Fruit fly (Drosophila melanogaster) whole organism, prepupa: ENCODE data around the gene Ugt37A2.

ENCODE experiments used
- Blimp-1 ChIP-seq: fragments of 200-800 bp; sonication (Bioruptor generic); optimal IDR thresholded peaks from 3 replicates; lab custom pipeline; 2017; ENCODE audit warnings: missing biosample characterization, missing genetic modification characterization, mild to moderate bottlenecking, moderate library complexity, missing genetic modification reagents
- CG10669 ChIP-seq: fragments of 200-800 bp; sonication (Bioruptor generic); optimal IDR thresholded peaks from 3 replicates; lab custom pipeline; 2018; ENCODE audit warnings: missing biosample characterization, mild to moderate bottlenecking, missing genetic modification characterization, moderate library complexity
- CG11294 ChIP-seq: fragments of 200-800 bp; sonication (Bioruptor generic); IDR thresholded peaks from 2 replicates; pipeline ENCODE4 v1.3.6; 2022; ENCODE audit warnings: missing biosample characterization, missing genetic modification characterization
- CG11762 ChIP-seq: fragments of 200-800 bp; sonication (Bioruptor generic); optimal IDR thresholded peaks from 3 replicates; lab custom pipeline; 2016; ENCODE audit warnings: missing biosample characterization, missing genetic modification characterization; ENCODE audit not compliant: insufficient read depth
- CG15336 ChIP-seq: fragments of 200-800 bp; sonication (Bioruptor generic); IDR thresholded peaks from 2 replicates; pipeline ENCODE4 v1.3.6; 2022; ENCODE audit warnings: missing biosample characterization, missing genetic modification characterization
- CG16779 ChIP-seq: fragments of 200-800 bp; sonication (Bioruptor generic); optimal IDR thresholded peaks from 3 replicates; lab custom pipeline; 2017; ENCODE audit warnings: missing biosample characterization, mild to moderate bottlenecking, missing genetic modification characterization
- CG31627 ChIP-seq: fragments of 200-800 bp; sonication (Bioruptor generic); optimal IDR thresholded peaks from 3 replicates; lab custom pipeline; 2016; ENCODE audit warnings: missing biosample characterization, missing genetic modification characterization
- CG34406 ChIP-seq: fragments of 200-800 bp; sonication (Bioruptor generic); optimal IDR thresholded peaks from 3 replicates; lab custom pipeline; 2016; ENCODE audit warnings: missing biosample characterization, missing genetic modification characterization
- CG4318 ChIP-seq: fragments of 200-800 bp; sonication (Bioruptor generic); optimal IDR thresholded peaks from 3 replicates; lab custom pipeline; 2017; ENCODE audit warnings: missing biosample characterization, mild to moderate bottlenecking, missing genetic modification characterization
- CG6163 ChIP-seq: fragments of 200-800 bp; sonication (Bioruptor generic); IDR thresholded peaks from 3 replicates; pipeline ENCODE4 v1.3.6; 2022; ENCODE audit warnings: missing biosample characterization, missing genetic modification characterization
- CG6792 ChIP-seq: fragments of 200-800 bp; sonication (Bioruptor generic); optimal IDR thresholded peaks from 3 replicates; lab custom pipeline; 2016; ENCODE audit warnings: missing biosample characterization, missing genetic modification characterization
- CG6808 ChIP-seq: fragments of 200-800 bp; sonication (Bioruptor generic); optimal IDR thresholded peaks from 3 replicates; lab custom pipeline; 2017; ENCODE audit warnings: missing biosample characterization, missing genetic modification characterization, mild to moderate bottlenecking, moderate library complexity, missing genetic modification reagents
- CG6854 ChIP-seq: fragments of 200-800 bp; sonication (Bioruptor generic); optimal IDR thresholded peaks from 2 replicates; lab custom pipeline; 2017; ENCODE audit warnings: missing biosample characterization, mild to moderate bottlenecking, missing genetic modification characterization
- CG8319 ChIP-seq: fragments of 200-800 bp; sonication (Bioruptor generic); optimal IDR thresholded peaks from 3 replicates; lab custom pipeline; 2016; ENCODE audit warnings: missing biosample characterization, missing genetic modification characterization
- CG8632 ChIP-seq: fragments of 200-800 bp; sonication (Bioruptor generic); optimal IDR thresholded peaks from 3 replicates; lab custom pipeline; 2016; ENCODE audit warnings: missing biosample characterization, missing genetic modification characterization
- CG9139 ChIP-seq: fragments of 200-800 bp; sonication (Bioruptor generic); optimal IDR thresholded peaks from 3 replicates; lab custom pipeline; 2017; ENCODE audit warnings: missing biosample characterization, mild to moderate bottlenecking, missing genetic modification characterization
- Eip78C ChIP-seq: fragments of 200-800 bp; sonication (Bioruptor generic); peaks from one replicate; lab custom pipeline; 2016; ENCODE audit warnings: missing biosample characterization, missing genetic modification characterization
- Eip93F ChIP-seq: fragments of 200-800 bp; sonication (Bioruptor generic); optimal IDR thresholded peaks from 2 replicates; lab custom pipeline; 2016; ENCODE audit warnings: missing biosample characterization, mild to moderate bottlenecking, missing genetic modification characterization
- Ets21C ChIP-seq: fragments of 200-800 bp; sonication (Bioruptor generic); optimal IDR thresholded peaks from 3 replicates; lab custom pipeline; 2016; ENCODE audit warnings: missing biosample characterization, missing genetic modification characterization
- Gug ChIP-seq: fragments of 200-800 bp; sonication (Bioruptor generic); IDR thresholded peaks from 2 replicates; pipeline ENCODE4 v1.3.6; 2022; ENCODE audit warnings: missing biosample characterization, missing genetic modification characterization
- Hr38 ChIP-seq: sonication (Bioruptor generic); optimal IDR thresholded peaks from 2 replicates; lab custom pipeline; 2016; ENCODE audit warnings: missing biosample characterization, missing genetic modification characterization
- Lpt ChIP-seq: fragments of 200-800 bp; sonication (Bioruptor generic); optimal IDR thresholded peaks from 3 replicates; lab custom pipeline; 2016; ENCODE audit warnings: missing biosample characterization, missing genetic modification characterization
- Met ChIP-seq: fragments of 200-800 bp; sonication (Bioruptor generic); optimal IDR thresholded peaks from 3 replicates; lab custom pipeline; 2016; ENCODE audit warnings: missing biosample characterization, missing genetic modification characterization
- OdsH ChIP-seq: fragments of 200-800 bp; sonication (Bioruptor generic); optimal IDR thresholded peaks from 3 replicates; lab custom pipeline; 2016; ENCODE audit warnings: missing biosample characterization, missing genetic modification characterization
- Sox102F ChIP-seq: fragments of 200-800 bp; sonication (Bioruptor generic); optimal IDR thresholded peaks from 2 replicates; lab custom pipeline; 2016; ENCODE audit warnings: missing biosample characterization, mild to moderate bottlenecking, missing genetic modification characterization
- achi ChIP-seq: fragments of 200-800 bp; sonication (Bioruptor generic); optimal IDR thresholded peaks from 3 replicates; lab custom pipeline; 2016; ENCODE audit warnings: missing biosample characterization, missing genetic modification characterization
- acj6 ChIP-seq: fragments of 200-800 bp; sonication (Bioruptor generic); optimal IDR thresholded peaks from 3 replicates; lab custom pipeline; 2016; ENCODE audit warnings: missing biosample characterization, missing genetic modification characterization
- cyc ChIP-seq: fragments of 200-800 bp; sonication (Bioruptor generic); optimal IDR thresholded peaks from 3 replicates; lab custom pipeline; 2016; ENCODE audit warnings: missing biosample characterization, missing genetic modification characterization
- esn ChIP-seq: fragments of 200-800 bp; sonication (Bioruptor generic); optimal IDR thresholded peaks from 2 replicates; lab custom pipeline; 2016; ENCODE audit warnings: missing biosample characterization, mild to moderate bottlenecking, missing genetic modification characterization, moderate library complexity
- fkh ChIP-seq: fragments of 200-800 bp; sonication (Bioruptor generic); optimal IDR thresholded peaks from 3 replicates; lab custom pipeline; 2017; ENCODE audit warnings: missing biosample characterization, mild to moderate bottlenecking, missing genetic modification characterization, moderate library complexity
- lz ChIP-seq: fragments of 200-800 bp; sonication (Bioruptor generic); optimal IDR thresholded peaks from 3 replicates; lab custom pipeline; 2016; ENCODE audit warnings: missing biosample characterization, missing genetic modification characterization
- net ChIP-seq: fragments of 200-800 bp; sonication (Bioruptor generic); optimal IDR thresholded peaks from 3 replicates; lab custom pipeline; 2016; ENCODE audit warnings: missing biosample characterization, missing genetic modification characterization
- pdm3 ChIP-seq: fragments of 200-800 bp; sonication (Bioruptor generic); optimal IDR thresholded peaks from 3 replicates; lab custom pipeline; 2016; ENCODE audit warnings: missing biosample characterization, missing genetic modification characterization
- spab ChIP-seq: fragments of 200-800 bp; sonication (Bioruptor generic); optimal IDR thresholded peaks from 2 replicates; lab custom pipeline; 2017; ENCODE audit warnings: missing biosample characterization, mild to moderate bottlenecking, missing genetic modification characterization, missing genetic modification reagents
- ss ChIP-seq, 2 experiments: fragments of 200-800 bp; sonication (Bioruptor generic); optimal IDR thresholded peaks; 2 replicates in 1 of 2; 3 replicates in 1 of 2; lab custom pipeline; 2017 to 2018; ENCODE audit warnings: mild to moderate bottlenecking in 2 of 2, missing biosample characterization in 2 of 2, missing genetic modification characterization in 2 of 2, moderate library complexity in 1 of 2
- svp ChIP-seq: fragments of 200-800 bp; sonication (Bioruptor generic); peaks from one replicate; lab custom pipeline; 2016; ENCODE audit warnings: missing biosample characterization, missing genetic modification characterization
- topi ChIP-seq: fragments of 200-800 bp; sonication (Bioruptor generic); optimal IDR thresholded peaks from 3 replicates; lab custom pipeline; 2016; ENCODE audit warnings: missing biosample characterization, missing genetic modification characterization
- vri ChIP-seq: fragments of 200-800 bp; sonication (Bioruptor generic); optimal IDR thresholded peaks from 3 replicates; lab custom pipeline; 2016; ENCODE audit warnings: missing biosample characterization, mild to moderate bottlenecking, missing genetic modification characterization

Ugt37A2 gene

dm6 chr3R:12701994-12702494, 37.4 kb upstream of the Ugt37A2 start:
- TF ChIP-seq spab (GFP tag; lab: Kevin White, UChicago) (no peak), vri (GFP tag; lab: Kevin White, UChicago) (peak; percentile 63)

DNA sequence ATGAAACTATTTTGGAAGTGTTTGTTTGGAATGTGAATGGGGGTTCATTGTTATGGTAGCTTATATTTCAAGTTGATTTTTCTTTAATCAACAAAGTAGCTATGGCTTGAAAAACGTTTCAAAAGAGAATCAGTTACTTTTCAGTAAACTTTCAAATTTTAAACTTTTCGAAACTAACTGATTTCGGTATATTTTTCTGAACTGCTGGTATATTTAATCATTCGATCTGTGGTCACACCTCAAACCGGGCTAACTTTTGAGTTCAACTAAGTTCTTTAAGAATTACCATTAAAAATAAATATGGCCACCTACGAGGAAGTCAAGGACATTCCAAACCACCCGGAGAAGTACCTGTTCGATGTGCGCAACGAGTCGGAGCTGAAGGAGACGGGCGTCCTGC, 34.6 kb upstream of the Ugt37A2 start, which contains the start of gene CG12279:
Gene CG12279, plus strand, starts transcription at position 234 of the 400 bp plus-strand sequence.
- TF ChIP-seq ss (GFP tag; optimal IDR thresholded peaks at IDR 0.05; lab: Kevin White, UChicago) (no peak), Met (GFP tag; lab: Kevin White, UChicago) (no peak), Gug (no peak), topi (no peak), lz (no peak), spab (GFP tag; lab: Kevin White, UChicago) (no peak)

DNA sequence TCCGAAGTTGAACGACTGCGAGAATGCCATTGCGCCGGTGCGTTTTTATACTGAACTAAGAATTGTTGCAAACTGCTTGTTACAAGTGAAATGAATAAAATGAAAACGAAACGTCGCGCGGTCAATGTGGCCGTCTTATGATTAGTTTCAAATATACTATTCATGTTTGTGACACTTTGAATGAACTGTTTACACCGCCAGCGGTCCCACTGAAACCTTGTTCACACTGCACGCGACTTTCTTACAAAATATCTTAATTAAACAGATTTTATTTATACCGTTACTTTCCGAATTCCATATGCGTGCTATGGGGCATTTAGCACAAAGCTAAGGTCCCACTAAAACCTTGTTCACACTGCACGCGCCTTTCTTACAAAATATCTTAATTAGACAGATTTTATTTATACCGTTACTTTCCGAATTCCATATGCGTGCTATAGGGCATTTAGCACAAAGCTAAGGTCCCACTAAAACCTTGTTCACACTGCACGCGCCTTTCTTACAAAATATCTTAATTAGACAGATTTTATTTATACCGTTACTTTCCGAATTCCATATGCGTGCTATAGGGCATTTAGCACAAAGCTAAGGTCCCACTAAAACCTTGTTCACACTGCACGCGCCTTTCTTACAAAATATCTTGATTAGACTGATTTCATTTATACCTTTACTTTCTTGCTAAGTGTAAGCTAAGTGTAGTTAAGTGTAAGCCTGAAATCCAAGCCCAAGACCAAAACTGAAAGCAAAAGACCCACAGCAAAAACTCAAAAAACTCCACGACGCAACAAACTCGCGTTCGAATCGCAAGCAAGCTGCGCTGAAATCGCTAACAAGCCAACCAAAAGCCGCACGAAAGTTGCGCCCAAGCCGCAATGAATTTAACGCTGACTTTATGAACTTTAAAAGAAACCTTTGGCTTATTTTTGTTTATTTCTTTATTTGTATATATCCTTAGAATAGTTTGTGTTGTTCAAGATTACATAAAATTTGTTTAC, 27.0 kb upstream of the Ugt37A2 start, which contains the start of gene PolQ:
Gene PolQ, minus strand, starts transcription at position 122 of the 995 bp plus-strand sequence.
- TF ChIP-seq Gug (0 out of 2 replicates have a peak, but pooled peaks have one; percentile 22), CG6163 (GFP tag; lab: Robert Waterston, UW) (0 out of 3 replicates have a peak, but pooled peaks have one; percentile 25)

dm6 chr3R:12715253-12715652, 24.2 kb upstream of the Ugt37A2 start:
- TF ChIP-seq CG34406 (no peak), CG11762 (GFP tag; lab: Kevin White, UChicago) (no peak)

dm6 chr3R:12716251-12716650, 23.2 kb upstream of the Ugt37A2 start:
- TF ChIP-seq CG8319 (GFP tag; lab: Kevin White, UChicago) (no peak), fkh (GFP tag; lab: Kevin White, UChicago) (no peak), Eip93F (GFP tag; lab: Kevin White, UChicago) (no peak), Eip78C (GFP tag; lab: Kevin White, UChicago) (no peak)

DNA sequence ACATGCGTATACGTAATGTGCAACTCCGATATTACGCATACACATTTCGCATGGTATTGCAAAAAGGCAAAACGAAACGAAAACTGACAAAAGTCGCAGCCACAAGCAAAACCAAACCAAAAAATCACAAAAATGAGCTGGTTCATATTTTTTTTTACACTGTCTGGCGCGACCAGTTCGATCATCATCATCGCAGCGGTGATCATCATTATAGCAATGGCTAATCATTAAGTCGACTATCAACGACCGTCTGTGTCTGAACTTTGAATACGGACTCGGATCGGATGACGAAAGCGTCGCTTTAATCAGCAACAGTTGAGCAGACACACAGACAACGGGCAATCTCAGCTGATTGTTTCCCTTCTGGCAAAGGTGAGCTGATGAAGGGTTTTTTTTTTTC, 22.5 kb upstream of the Ugt37A2 start:
- TF ChIP-seq CG6792 = no peak
- TF ChIP-seq ss (GFP tag; optimal IDR thresholded peaks at IDR 0.05; lab: Kevin White, UChicago) = peak; percentile 78 to 81
- TF ChIP-seq CG6808 (GFP tag; lab: Kevin White, UChicago) = peak; percentile 68
- no peak for TF ChIP-seq CG11294 (GFP tag; lab: Robert Waterston, UW)
- no peak for TF ChIP-seq CG8632 (GFP tag; lab: Kevin White, UChicago)
- TF ChIP-seq Lpt = no peak
- TF ChIP-seq acj6 (GFP tag; lab: Kevin White, UChicago) = no peak
- no peak for TF ChIP-seq CG16779 (tag; lab: Kevin White, UChicago)
- peak; percentile 57 for TF ChIP-seq CG15336
- TF ChIP-seq lz = no peak
- TF ChIP-seq OdsH (GFP tag; lab: Kevin White, UChicago) = no peak
- TF ChIP-seq Blimp-1 (GFP tag; lab: Kevin White, UChicago) = no peak
- no peak for TF ChIP-seq Ets21C (GFP tag; lab: Kevin White, UChicago)
- no peak for TF ChIP-seq achi (GFP tag; lab: Kevin White, UChicago)
- no peak for TF ChIP-seq CG8319 (GFP tag; lab: Kevin White, UChicago)
- TF ChIP-seq esn (GFP tag; lab: Kevin White, UChicago) = no peak
- no peak for TF ChIP-seq CG31627
- no peak for TF ChIP-seq vri (GFP tag; lab: Kevin White, UChicago)
- no peak for TF ChIP-seq Hr38 (GFP tag; lab: Kevin White, UChicago)
- no peak for TF ChIP-seq CG6854
- no peak for TF ChIP-seq Eip78C (GFP tag; lab: Kevin White, UChicago)
- no peak for TF ChIP-seq Sox102F
- peak; percentile 86 for TF ChIP-seq svp (GFP tag; lab: Kevin White, UChicago)
- TF ChIP-seq net (GFP tag; lab: Kevin White, UChicago) = peak; percentile 53
- TF ChIP-seq pdm3 (GFP tag; lab: Kevin White, UChicago) = no peak
- TF ChIP-seq Gug = no peak
- no peak for TF ChIP-seq cyc
- no peak for TF ChIP-seq CG4318
- TF ChIP-seq CG11762 (GFP tag; lab: Kevin White, UChicago) = peak; percentile 6
- peak; percentile 41 for TF ChIP-seq CG10669
- peak; percentile 75 for TF ChIP-seq CG9139
